Worm (Caenorhabditis elegans) whole organism, midembryonic: Measurements from ENCODE around the gene M02B1.4.

ENCODE experiments used
- cog-1 ChIP-seq: sonication (generic microtip); optimal IDR thresholded peaks from 2 replicates; lab custom pipeline; 2016; ENCODE audit warnings: missing genetic modification characterization, missing compliant biosample characterization
- med-1 ChIP-seq: sonication (generic microtip); optimal IDR thresholded peaks from 2 replicates; lab custom pipeline; 2017; ENCODE audit warnings: missing genetic modification characterization, mild to moderate bottlenecking, missing compliant biosample characterization, antibody characterized with exemption, missing genetic modification reagents; ENCODE audit not compliant: insufficient read depth
- tab-1 ChIP-seq: fragments of 200-800 bp; sonication (Bioruptor generic); IDR thresholded peaks from 2 replicates; pipeline ENCODE4 v1.3.6; 2022; ENCODE audit warnings: missing genetic modification characterization, missing compliant biosample characterization
- ztf-29 ChIP-seq: fragments of 200-800 bp; sonication (Bioruptor generic); IDR thresholded peaks from 2 replicates; pipeline ENCODE4 v1.3.6; 2022; ENCODE audit warnings: missing genetic modification reagents, missing genetic modification characterization, missing compliant biosample characterization

- TF ChIP-seq med-1 (GFP tag; lab: Kevin White, UChicago) (no peak), ztf-29 (GFP tag; lab: Robert Waterston, UW) (no peak), tab-1 (GFP tag; lab: Robert Waterston, UW) (no peak), cog-1 (tag; lab: Kevin White, UChicago) (no peak)
These were observed 44.7 kb upstream of the M02B1.4 start for ce11 chrIV:12869812-12870211.
